Worm (Caenorhabditis elegans) whole organism, L3 larva: ENCODE measurements around the gene atrn-1.

Experiments used
- ZK546.5 ChIP-seq: sonication (generic microtip); optimal IDR thresholded peaks from 2 replicates; lab custom pipeline; 2017; ENCODE audit warnings: missing biosample characterization, missing genetic modification characterization
- ama-1 ChIP-seq: fragments of 150-350 bp; optimal IDR thresholded peaks from 2 replicates; lab custom pipeline; 2018
- ceh-16 ChIP-seq: sonication (generic microtip); optimal IDR thresholded peaks from 2 replicates; lab custom pipeline; 2017; ENCODE audit warnings: missing biosample characterization, missing genetic modification characterization
- fkh-10 ChIP-seq: sonication (generic microtip); optimal IDR thresholded peaks from 2 replicates; lab custom pipeline; 2017; ENCODE audit warnings: missing biosample characterization, missing genetic modification reagents, missing genetic modification characterization
- lin-15B ChIP-seq: fragments of 150-350 bp; optimal IDR thresholded peaks from 2 replicates; lab custom pipeline; 2014; ENCODE audit warnings: missing biosample characterization, missing genetic modification characterization
- nhr-12 ChIP-seq: fragments of 150-350 bp; optimal IDR thresholded peaks from 2 replicates; lab custom pipeline; 2014; ENCODE audit warnings: missing biosample characterization, missing genetic modification characterization
- nhr-23 ChIP-seq: fragments of 150-350 bp; optimal IDR thresholded peaks from 2 replicates; lab custom pipeline; 2014; ENCODE audit warnings: missing biosample characterization, missing genetic modification reagents, missing genetic modification characterization
- nhr-237 ChIP-seq: fragments of 150-350 bp; optimal IDR thresholded peaks from 2 replicates; lab custom pipeline; 2014; ENCODE audit warnings: missing biosample characterization, missing genetic modification characterization
- nhr-67 ChIP-seq: fragments of 150-350 bp; optimal IDR thresholded peaks from 2 replicates; lab custom pipeline; 2014; ENCODE audit warnings: missing biosample characterization, missing genetic modification characterization
- nhr-77 ChIP-seq: fragments of 150-350 bp; optimal IDR thresholded peaks from 2 replicates; lab custom pipeline; 2014; ENCODE audit warnings: missing biosample characterization, missing genetic modification characterization
- sea-2 ChIP-seq: fragments of 150-350 bp; sonication (generic microtip); optimal IDR thresholded peaks from 4 replicates; lab custom pipeline; 2014; ENCODE audit warnings: missing biosample characterization, missing genetic modification reagents, missing genetic modification characterization
- unc-62 ChIP-seq: fragments of 150-350 bp; sonication (generic microtip); optimal IDR thresholded peaks from 4 replicates; lab custom pipeline; 2014; ENCODE audit warnings: missing biosample characterization, missing genetic modification reagents, missing genetic modification characterization
- zag-1 ChIP-seq: fragments of 150-350 bp; optimal IDR thresholded peaks from 2 replicates; lab custom pipeline; 2014; ENCODE audit warnings: missing biosample characterization, missing genetic modification characterization
- ztf-4 ChIP-seq: fragments of 150-350 bp; optimal IDR thresholded peaks from 2 replicates; lab custom pipeline; 2014; ENCODE audit warnings: missing biosample characterization, missing genetic modification characterization

DNA sequence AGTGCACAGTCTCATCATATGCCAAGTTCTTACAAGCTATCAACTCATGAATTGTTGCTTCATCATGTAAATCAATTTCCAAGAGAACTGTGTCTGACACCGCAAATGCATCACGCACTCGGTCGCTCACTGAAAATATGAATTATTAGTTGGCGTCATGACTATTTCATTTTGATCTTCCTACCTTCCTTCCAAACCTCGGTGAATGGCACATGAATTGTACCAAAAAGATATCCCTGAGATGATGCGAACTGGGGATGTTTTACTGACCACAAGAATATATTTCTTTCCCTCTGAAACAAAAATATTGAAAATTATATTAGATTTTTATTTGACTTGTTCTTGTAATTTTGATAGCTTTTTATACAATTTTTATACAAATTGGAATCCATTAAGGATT lies 48.8 kb downstream of the atrn-1 start:
- TF ChIP-seq ama-1 (lab: Kevin White, UChicago): no peak
- no peak for TF ChIP-seq unc-62 (GFP tag; lab: Kevin White, UChicago)
- no peak for TF ChIP-seq zag-1 (tag; lab: Kevin White, UChicago)
- no peak for TF ChIP-seq lin-15B (tag; lab: Kevin White, UChicago)
- TF ChIP-seq nhr-237 (tag; lab: Kevin White, UChicago): no peak
- TF ChIP-seq nhr-77 (tag; lab: Kevin White, UChicago): no peak
- no peak for TF ChIP-seq fkh-10
- no peak for TF ChIP-seq nhr-67 (tag; lab: Kevin White, UChicago)
- no peak for TF ChIP-seq ZK546.5
- no peak for TF ChIP-seq ceh-16 (tag; lab: Kevin White, UChicago)
- no peak for TF ChIP-seq nhr-23 (tag; lab: Kevin White, UChicago)
- TF ChIP-seq nhr-12 (tag; lab: Kevin White, UChicago): no peak
- TF ChIP-seq ztf-4 (tag; lab: Kevin White, UChicago): no peak
- no peak for TF ChIP-seq sea-2
